Fruit fly (Drosophila melanogaster) whole organism, embryonic: Measurements from ENCODE around the gene asun.
A peak's percentile ranks its signal among the peaks of the same experiment; 100 is the strongest.

Experiments
- BtbVII ChIP-seq: fragments of 200-800 bp; sonication (Bioruptor generic); optimal IDR thresholded peaks from 3 replicates; lab custom pipeline; 2017; ENCODE audit warnings: missing biosample characterization, mild to moderate bottlenecking, missing genetic modification characterization
- CG10147 ChIP-seq: fragments of 200-800 bp; sonication (Bioruptor generic); optimal IDR thresholded peaks from 2 replicates; lab custom pipeline; 2019; ENCODE audit warnings: missing biosample characterization, mild to moderate bottlenecking, missing genetic modification characterization, moderate library complexity
- CG1024 ChIP-seq: fragments of 200-800 bp; sonication (Bioruptor generic); IDR thresholded peaks from 2 replicates; pipeline ENCODE4 v1.3.6; 2022; ENCODE audit warnings: missing biosample characterization, missing genetic modification characterization
- CG10321 ChIP-seq: fragments of 200-800 bp; sonication (Bioruptor generic); IDR thresholded peaks from 2 replicates; pipeline ENCODE4 v1.3.6; 2022; ENCODE audit warnings: missing biosample characterization, missing genetic modification characterization
- CG10462 ChIP-seq: fragments of 200-800 bp; sonication (Bioruptor generic); optimal IDR thresholded peaks from 2 replicates; lab custom pipeline; 2016; ENCODE audit warnings: missing biosample characterization, missing genetic modification characterization
- CG11093 ChIP-seq: fragments of 200-800 bp; sonication (Bioruptor generic); IDR thresholded peaks from 3 replicates; pipeline ENCODE4 v1.3.6; 2022; ENCODE audit warnings: missing biosample characterization, missing genetic modification characterization
- CG11456 ChIP-seq: fragments of 200-800 bp; sonication (Bioruptor generic); IDR thresholded peaks from 3 replicates; pipeline ENCODE4 v1.3.6; 2022; ENCODE audit warnings: missing biosample characterization, missing genetic modification characterization
- CG12942 ChIP-seq: fragments of 200-800 bp; sonication (Bioruptor generic); optimal IDR thresholded peaks from 3 replicates; lab custom pipeline; 2016; ENCODE audit warnings: missing biosample characterization, missing genetic modification characterization
- CG13287 ChIP-seq: fragments of 200-800 bp; sonication (Bioruptor generic); IDR thresholded peaks from 2 replicates; pipeline ENCODE4 v1.3.6; 2022; ENCODE audit warnings: missing biosample characterization, missing genetic modification characterization; ENCODE audit not compliant: partially characterized antibody
- CG14710 ChIP-seq: fragments of 200-800 bp; sonication (Bioruptor generic); optimal IDR thresholded peaks from 3 replicates; lab custom pipeline; 2019; ENCODE audit warnings: missing biosample characterization, mild to moderate bottlenecking, missing genetic modification characterization, moderate library complexity
- CG14860 ChIP-seq: fragments of 200-800 bp; sonication (Bioruptor generic); IDR thresholded peaks from 3 replicates; pipeline ENCODE4 v1.3.6; 2022; ENCODE audit warnings: missing biosample characterization, missing genetic modification characterization; ENCODE audit not compliant: partially characterized antibody
- CG15269 ChIP-seq: fragments of 200-800 bp; sonication (Bioruptor generic); optimal IDR thresholded peaks from 2 replicates; lab custom pipeline; 2018; ENCODE audit warnings: missing biosample characterization, mild to moderate bottlenecking, missing genetic modification characterization, moderate library complexity
- CG15514 ChIP-seq: fragments of 200-800 bp; sonication (Bioruptor generic); optimal IDR thresholded peaks from 3 replicates; lab custom pipeline; 2017; ENCODE audit warnings: missing biosample characterization, missing genetic modification characterization, mild to moderate bottlenecking, moderate library complexity, missing genetic modification reagents
- CG17361 ChIP-seq: fragments of 200-800 bp; sonication (Bioruptor generic); IDR thresholded peaks from 3 replicates; pipeline ENCODE4 v1.3.6; 2022; ENCODE audit warnings: missing biosample characterization, missing genetic modification characterization
- CG17568 ChIP-seq: fragments of 200-800 bp; sonication (Bioruptor generic); optimal IDR thresholded peaks from 2 replicates; lab custom pipeline; 2018; ENCODE audit warnings: missing biosample characterization, mild to moderate bottlenecking, missing genetic modification characterization, moderate library complexity
- CG1832 ChIP-seq: fragments of 200-800 bp; sonication (Bioruptor generic); optimal IDR thresholded peaks from 2 replicates; lab custom pipeline; 2017; ENCODE audit warnings: missing biosample characterization, mild to moderate bottlenecking, missing genetic modification characterization, inconsistent platforms
- CG2712 ChIP-seq: fragments of 200-800 bp; optimal IDR thresholded peaks from 3 replicates; lab custom pipeline; 2019; ENCODE audit warnings: missing biosample characterization, mild to moderate bottlenecking, missing genetic modification characterization, moderate library complexity
- CG32532 ChIP-seq: fragments of 200-800 bp; sonication (Bioruptor generic); IDR thresholded peaks from 2 replicates; pipeline ENCODE4 v1.3.6; 2022; ENCODE audit warnings: missing biosample characterization, missing genetic modification characterization
- CG34422 ChIP-seq: fragments of 200-800 bp; sonication (Bioruptor generic); IDR thresholded peaks from 3 replicates; pipeline ENCODE4 v1.3.6; 2022; ENCODE audit warnings: missing biosample characterization, missing genetic modification characterization
- CG3726 ChIP-seq: fragments of 200-800 bp; sonication (Bioruptor generic); IDR thresholded peaks from 3 replicates; pipeline ENCODE4, ENCODE4 v1.3.6; 2022; ENCODE audit warnings: missing biosample characterization, missing genetic modification characterization
- CG42726 ChIP-seq: fragments of 200-800 bp; sonication (Bioruptor generic); IDR thresholded peaks from 2 replicates; pipeline ENCODE4 v1.3.6; 2022; ENCODE audit warnings: missing biosample characterization, missing genetic modification characterization; ENCODE audit not compliant: partially characterized antibody
- CG8944 ChIP-seq: fragments of 200-800 bp; sonication (Bioruptor generic); optimal IDR thresholded peaks from 3 replicates; lab custom pipeline; 2016; ENCODE audit warnings: missing biosample characterization, missing genetic modification characterization
- CrebB ChIP-seq: fragments of 200-800 bp; sonication (Bioruptor generic); optimal IDR thresholded peaks from 3 replicates; lab custom pipeline; 2018; ENCODE audit warnings: missing biosample characterization, mild to moderate bottlenecking, missing genetic modification characterization
- Dfd ChIP-seq, 2 experiments: fragments of >200 bp; optimal IDR thresholded peaks; 2 replicates each; lab custom pipeline; 2017; ENCODE audit warnings: missing biosample characterization in 2 of 2, missing genetic modification characterization in 2 of 2
- Hr3 ChIP-seq: fragments of 200-800 bp; sonication (Bioruptor generic); optimal IDR thresholded peaks from 3 replicates; lab custom pipeline; 2016; ENCODE audit warnings: missing biosample characterization, missing genetic modification characterization
- Sox102F ChIP-seq: fragments of 200-800 bp; sonication (Bioruptor generic); optimal IDR thresholded peaks from 2 replicates; lab custom pipeline; 2018; ENCODE audit warnings: missing biosample characterization, mild to moderate bottlenecking, missing genetic modification characterization, moderate library complexity
- Taf1 ChIP-seq: fragments of 200-800 bp; sonication (Bioruptor generic); IDR thresholded peaks from 2 replicates; pipeline ENCODE4 v1.3.6; 2022; ENCODE audit warnings: missing biosample characterization, missing genetic modification characterization
- Usf ChIP-seq: fragments of 200-800 bp; sonication (Bioruptor generic); optimal IDR thresholded peaks from 2 replicates; lab custom pipeline; 2017; ENCODE audit warnings: missing genotype, missing biosample characterization, missing genetic modification characterization
- ac ChIP-seq: fragments of 200-800 bp; sonication (Bioruptor generic); optimal IDR thresholded peaks from 3 replicates; lab custom pipeline; 2017; ENCODE audit warnings: missing biosample characterization, mild to moderate bottlenecking, missing genetic modification characterization
- ase ChIP-seq: fragments of 200-800 bp; sonication (Bioruptor generic); IDR thresholded peaks from 3 replicates; pipeline ENCODE4 v1.3.6; 2022; ENCODE audit warnings: missing biosample characterization, missing genetic modification characterization
- bsh ChIP-seq, 2 experiments: fragments of 200-800 bp; sonication (Bioruptor generic); optimal IDR thresholded peaks; 2 replicates each; lab custom pipeline; 2017 to 2018; ENCODE audit warnings: mild to moderate bottlenecking in 2 of 2, missing biosample characterization in 2 of 2, missing genetic modification characterization in 2 of 2, moderate library complexity in 1 of 2
- cato ChIP-seq: fragments of 200-800 bp; sonication (Bioruptor generic); optimal IDR thresholded peaks from 2 replicates; lab custom pipeline; 2016; ENCODE audit warnings: missing biosample characterization, missing genetic modification characterization, borderline replicate concordance
- crp ChIP-seq, 2 experiments: fragments of 200-800 bp; sonication (Bioruptor generic); optimal IDR thresholded peaks; 2 replicates in 1 of 2; 3 replicates in 1 of 2; lab custom pipeline; 2017; ENCODE audit warnings: missing biosample characterization in 2 of 2, missing genetic modification characterization in 2 of 2, mild to moderate bottlenecking in 1 of 2, moderate library complexity in 1 of 2
- danr ChIP-seq: fragments of 200-800 bp; sonication (Bioruptor generic); IDR thresholded peaks from 2 replicates; pipeline ENCODE4 v1.3.6; 2022; ENCODE audit warnings: missing biosample characterization, missing genetic modification characterization
- gro ChIP-seq: fragments of 200-800 bp; sonication (Bioruptor generic); optimal IDR thresholded peaks from 2 replicates; lab custom pipeline; 2016; ENCODE audit warnings: missing biosample characterization, missing genetic modification characterization
- insv ChIP-seq, 2 experiments: fragments of 200-800 bp; sonication (Bioruptor generic); optimal IDR thresholded peaks; 3 replicates each; lab custom pipeline; 2016 to 2018; ENCODE audit warnings: missing biosample characterization in 2 of 2, missing genetic modification characterization in 2 of 2
- oc ChIP-seq: fragments of 200-800 bp; sonication (Bioruptor generic); optimal IDR thresholded peaks from 2 replicates; lab custom pipeline; 2018; ENCODE audit warnings: missing biosample characterization, mild to moderate bottlenecking, missing genetic modification characterization, moderate library complexity
- pho ChIP-seq: fragments of 200-800 bp; sonication (Bioruptor generic); optimal IDR thresholded peaks from 2 replicates; lab custom pipeline; 2016; ENCODE audit warnings: missing biosample characterization, missing genetic modification characterization
- prd ChIP-seq, 3 experiments: fragments of >200 bp in 2 of 3; fragments of 200-800 bp in 1 of 3; sonication (Bioruptor generic) in 1 of 3; optimal IDR thresholded peaks in 2 of 3; IDR thresholded peaks in 1 of 3; 2 replicates in 2 of 3; 3 replicates in 1 of 3; pipeline versions ENCODE4 v1.3.6 to Lab custom; 2017 to 2022; ENCODE audit warnings: missing biosample characterization in 1 of 3, missing genetic modification characterization in 1 of 3
- seq ChIP-seq: fragments of 200-800 bp; sonication (Bioruptor generic); IDR thresholded peaks from 2 replicates; pipeline ENCODE4 v1.3.6; 2022; ENCODE audit warnings: missing biosample characterization, missing genetic modification characterization
- trem ChIP-seq: fragments of 200-800 bp; optimal IDR thresholded peaks from 3 replicates; lab custom pipeline; 2019; ENCODE audit warnings: missing biosample characterization, mild to moderate bottlenecking, missing genetic modification characterization, moderate library complexity
- unc-4 ChIP-seq: fragments of 200-800 bp; sonication (Bioruptor generic); IDR thresholded peaks from 2 replicates; pipeline ENCODE4 v1.3.6; 2022; ENCODE audit warnings: missing biosample characterization, missing genetic modification characterization; ENCODE audit not compliant: partially characterized antibody
- vnd ChIP-seq: fragments of 200-800 bp; sonication (Bioruptor generic); IDR thresholded peaks from 3 replicates; pipeline ENCODE4 v1.3.6; 2022; ENCODE audit warnings: missing biosample characterization, missing genetic modification characterization; ENCODE audit not compliant: partially characterized antibody
- yki ChIP-seq: fragments of >200 bp; optimal IDR thresholded peaks from 3 replicates; lab custom pipeline; 2018

The asun gene

DNA sequence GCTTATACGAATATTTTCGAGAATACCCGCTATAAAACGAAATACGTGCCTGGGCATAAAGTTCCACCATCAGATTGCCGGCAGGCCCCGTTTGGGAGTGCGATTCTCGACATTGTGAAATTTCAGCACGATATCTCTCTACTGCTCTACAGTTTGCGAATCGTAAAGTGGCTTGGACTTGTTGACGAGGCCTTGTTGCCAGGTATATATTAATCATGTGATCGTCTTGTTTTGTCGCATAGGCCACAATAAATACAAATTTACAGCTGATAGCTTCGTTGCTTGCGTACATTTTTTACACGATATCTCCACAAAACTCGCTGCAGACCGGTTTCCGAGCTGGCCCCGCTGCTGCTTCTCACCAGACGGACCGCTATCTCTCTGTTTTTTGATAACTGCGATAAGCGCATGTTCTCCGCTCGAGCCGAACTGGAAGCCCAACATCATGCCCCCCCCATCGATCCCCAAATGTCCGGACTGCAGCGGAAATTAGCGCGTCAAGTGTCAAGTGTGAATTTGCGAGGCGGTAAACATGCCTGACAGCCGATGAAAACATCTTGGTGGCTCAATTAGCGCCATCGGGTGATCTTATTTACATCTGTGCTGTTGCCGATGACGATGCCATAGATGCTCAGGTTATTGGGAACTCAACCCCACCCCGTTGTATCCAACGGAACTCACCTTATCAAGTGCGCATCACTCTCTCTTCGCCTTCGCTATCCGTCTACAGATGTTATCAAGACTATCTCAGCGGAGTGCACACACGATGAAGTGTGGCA is 45.4 kb downstream of the asun start (continued):
- 0 out of 3 replicates have a peak, but pooled peaks have one; percentile 24 for TF ChIP-seq ase (GFP tag; lab: Robert Waterston, UW)
- no peak for TF ChIP-seq CG42726 (GFP tag; lab: Robert Waterston, UW)
- TF ChIP-seq CG2712 (tag; lab: Kevin White, UChicago) = no peak
- no peak for TF ChIP-seq Dfd (GFP tag; optimal IDR thresholded peaks at IDR 0.05; lab: Kevin White, UChicago)
- no peak for TF ChIP-seq CG10321 (GFP tag; lab: Robert Waterston, UW)
- TF ChIP-seq unc-4 (GFP tag; lab: Robert Waterston, UW) = no peak
- no peak for TF ChIP-seq CG17361
- no peak for TF ChIP-seq BtbVII (GFP tag; lab: Kevin White, UChicago)
- peak in 1 of 2 experiments; percentile 30 for TF ChIP-seq bsh (GFP tag; optimal IDR thresholded peaks at IDR 0.05; lab: Kevin White, UChicago)
- TF ChIP-seq danr (GFP tag; lab: Robert Waterston, UW) = no peak
- TF ChIP-seq CG32532 = peak; percentile 61; the same call in 1 of the 2 replicates
- peak; percentile 48 for TF ChIP-seq CG15269 (tag; lab: Kevin White, UChicago)
- no peak for TF ChIP-seq CG12942
- TF ChIP-seq CG34422 (GFP tag; lab: Robert Waterston, UW) = no peak
- TF ChIP-seq CG1024 (GFP tag; lab: Robert Waterston, UW) = no peak
- TF ChIP-seq CG10462 (GFP tag; lab: Kevin White, UChicago) = no peak
- no peak for TF ChIP-seq seq (GFP tag; lab: Robert Waterston, UW)
- no peak for TF ChIP-seq oc (tag; lab: Kevin White, UChicago)
- TF ChIP-seq gro = no peak
- no peak for TF ChIP-seq CG14860 (GFP tag; lab: Robert Waterston, UW)
- no peak for TF ChIP-seq CG3726 (GFP tag; lab: Robert Waterston, UW)
- TF ChIP-seq crp (GFP tag; optimal IDR thresholded peaks at IDR 0.05; lab: Kevin White, UChicago) = no peak
- TF ChIP-seq vnd (GFP tag; lab: Robert Waterston, UW) = no peak
- no peak for TF ChIP-seq prd (optimal IDR thresholded peaks at IDR 0.05; lab: Kevin White, UChicago)
- TF ChIP-seq prd (GFP tag; IDR thresholded peaks at IDR 0.05; lab: Robert Waterston, UW) = no peak; the same call in 2 of the 3 replicates
- TF ChIP-seq CG1832 (GFP tag; lab: Kevin White, UChicago) = no peak
- peak; percentile 28 for TF ChIP-seq CG8944
- TF ChIP-seq CrebB (tag; lab: Kevin White, UChicago) = no peak
- TF ChIP-seq ac = no peak
- TF ChIP-seq yki (lab: Kevin White, UChicago) = no peak
- TF ChIP-seq CG17568 (GFP tag; lab: Kevin White, UChicago) = no peak
- TF ChIP-seq CG13287 (GFP tag; lab: Robert Waterston, UW) = peak; percentile 10; the same call in 1 of the 2 replicates
- no peak for TF ChIP-seq CG14710
- TF ChIP-seq insv (GFP tag; optimal IDR thresholded peaks at IDR 0.05; lab: Kevin White, UChicago) = no peak
- no peak for TF ChIP-seq CG11093 (GFP tag; lab: Robert Waterston, UW)
- no peak for TF ChIP-seq CG10147 (GFP tag; lab: Kevin White, UChicago)
- no peak for TF ChIP-seq Hr3 (GFP tag; lab: Kevin White, UChicago)
- TF ChIP-seq Sox102F = no peak
- TF ChIP-seq CG15514 = peak; percentile 27
- TF ChIP-seq Taf1 = no peak
- no peak for TF ChIP-seq CG11456 (GFP tag; lab: Robert Waterston, UW)
- TF ChIP-seq cato = no peak
- no peak for TF ChIP-seq pho
- TF ChIP-seq trem = no peak
- no peak for TF ChIP-seq Usf (GFP tag; lab: Kevin White, UChicago)
